Fruit fly (Drosophila melanogaster): ENCODE data around the gene CG11600.

DNA sequence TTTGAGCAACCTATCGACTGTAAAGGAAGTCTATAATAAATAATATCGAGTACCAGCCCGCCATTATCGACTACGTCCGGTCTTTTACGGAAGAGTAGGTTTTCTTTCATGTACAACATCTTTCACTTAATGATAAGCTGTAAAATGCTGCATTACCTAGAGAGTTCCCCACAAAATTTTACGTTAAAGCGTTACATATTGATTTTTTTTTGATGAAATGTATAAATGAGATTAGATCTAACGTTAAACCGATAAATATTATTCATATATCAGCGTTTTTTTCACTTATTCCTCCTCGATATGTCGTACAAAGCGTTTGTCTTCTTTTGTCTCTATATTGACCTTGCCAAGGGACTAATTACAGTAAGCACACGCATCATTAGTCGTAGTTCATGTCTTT, 1.7 kb upstream of the CG11600 start, which contains the start of gene CG11598:
- TF ChIP-seq svp (GFP tag) (no peak), CG8319 (GFP tag; optimal IDR thresholded peaks at IDR 0.05) (no peak), Eip75B (GFP tag; optimal IDR thresholded peaks at IDR 0.05) (no peak), Sox15 (GFP tag; optimal IDR thresholded peaks at IDR 0.05) (no peak), vri (GFP tag; optimal IDR thresholded peaks at IDR 0.05) (no peak), Blimp-1 (GFP tag; optimal IDR thresholded peaks at IDR 0.05) (no peak), Hr39 (GFP tag; optimal IDR thresholded peaks at IDR 0.05) (no peak), CG16779 (tag; optimal IDR thresholded peaks at IDR 0.05) (no peak), CG32006 (GFP tag; optimal IDR thresholded peaks at IDR 0.05) (no peak), topi (GFP tag; optimal IDR thresholded peaks at IDR 0.05) (no peak), CG7368 (GFP tag; optimal IDR thresholded peaks at IDR 0.05) (no peak)
